In the genomic region with DNA sequence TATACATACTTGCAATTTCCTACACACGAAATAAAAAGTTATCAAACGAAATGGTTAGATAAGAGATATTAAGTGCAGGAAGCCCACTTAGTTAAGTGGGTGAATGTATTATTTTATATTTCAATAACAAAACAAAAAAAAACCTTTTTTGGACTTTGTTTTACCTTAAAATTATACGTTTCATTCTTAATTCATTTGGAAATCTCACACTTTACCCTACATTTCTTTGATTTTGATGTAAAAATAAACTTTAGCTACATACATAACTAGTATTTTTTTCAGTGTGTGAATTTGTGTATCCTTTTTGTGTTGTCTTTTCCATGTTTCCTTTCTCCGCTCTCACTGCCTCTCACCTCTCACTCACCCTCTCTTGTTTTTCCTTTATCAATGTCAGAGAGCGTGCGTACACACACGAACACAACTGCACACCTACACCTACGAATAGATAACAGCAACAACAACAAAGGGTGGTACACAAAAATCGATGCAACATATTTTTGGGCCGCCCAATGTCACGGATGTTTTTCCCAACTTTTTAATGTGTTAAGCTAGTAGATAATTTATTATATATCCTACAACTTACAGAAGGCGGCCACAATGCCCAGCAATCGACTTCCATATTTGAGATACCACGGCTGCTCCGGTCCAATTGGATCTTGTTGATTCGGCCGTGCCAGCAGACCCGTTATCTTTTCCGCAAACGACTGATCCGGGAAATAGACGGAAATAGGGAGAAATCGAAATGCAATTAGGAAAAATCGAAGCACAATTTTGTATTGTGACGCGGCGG, we compare ENCODE assay signal across 1 fruit fly cellular context.
TF ChIP-seq lines count a peak whose summit lies in the region.

No protein-coding gene starts in this region.

TF ChIP-seq in whole organism, embryonic, 481 proteins besides CTCF, POLR2A, EP300 and RAD21 (continued from another document and continues in another):
- 0 out of 2 replicates have a peak, but pooled peaks have one; percentile 25 for TF ChIP-seq CG3847 (GFP tag; IDR thresholded peaks at IDR 0.05; lab: Robert Waterston, UW)
- TF ChIP-seq fd96Cb (tag; optimal IDR thresholded peaks at IDR 0.05; lab: Kevin White, UChicago) = peak; percentile 71
- no peak for TF ChIP-seq B-H2 (GFP tag; optimal IDR thresholded peaks at IDR 0.05; lab: Kevin White, UChicago)
- peak; percentile 36 for TF ChIP-seq nau (GFP tag; optimal IDR thresholded peaks at IDR 0.05; lab: Kevin White, UChicago)
- no peak for TF ChIP-seq Ravus (GFP tag; IDR thresholded peaks at IDR 0.05; lab: Robert Waterston, UW)
- TF ChIP-seq MTF-1 (GFP tag; optimal IDR thresholded peaks at IDR 0.05; lab: Kevin White, UChicago; ENCODE audit: borderline replicate concordance) = no peak
- peak; percentile 89 for TF ChIP-seq Hmr (GFP tag; optimal IDR thresholded peaks at IDR 0.05; lab: Kevin White, UChicago)
- 0 out of 3 replicates have a peak, but pooled peaks have one; percentile 5 for TF ChIP-seq ase (GFP tag; IDR thresholded peaks at IDR 0.05; lab: Robert Waterston, UW)
- TF ChIP-seq gfzf (GFP tag; optimal IDR thresholded peaks at IDR 0.05; lab: Kevin White, UChicago) = no peak
- TF ChIP-seq CG17361 (GFP tag; IDR thresholded peaks at IDR 0.05; lab: Robert Waterston, UW) = peak; percentile 71
- TF ChIP-seq D19A (tag; optimal IDR thresholded peaks at IDR 0.05; lab: Kevin White, UChicago) = peak; percentile 60
- TF ChIP-seq Ets97D (GFP tag; optimal IDR thresholded peaks at IDR 0.05; lab: Kevin White, UChicago) = no peak
- no peak for TF ChIP-seq stwl (tag; optimal IDR thresholded peaks at IDR 0.05; lab: Kevin White, UChicago)
- peak; percentile 94 for TF ChIP-seq onecut (GFP tag; IDR thresholded peaks at IDR 0.05; lab: Robert Waterston, UW)
- peak; percentile 75 for TF ChIP-seq Sox100B (GFP tag; optimal IDR thresholded peaks at IDR 0.05; lab: Kevin White, UChicago)
- TF ChIP-seq trh (GFP tag; optimal IDR thresholded peaks at IDR 0.05; lab: Kevin White, UChicago) = no peak
- peak; percentile 50 for TF ChIP-seq Nf-YB (GFP tag; optimal IDR thresholded peaks at IDR 0.05; lab: Kevin White, UChicago)
- 0 out of 2 replicates have a peak, but pooled peaks have one; percentile 63 for TF ChIP-seq CG32767 (GFP tag; IDR thresholded peaks at IDR 0.05; lab: Robert Waterston, UW)
- TF ChIP-seq CG13624 (GFP tag; optimal IDR thresholded peaks at IDR 0.05; lab: Kevin White, UChicago) = peak; percentile 46
- no peak for TF ChIP-seq Fer2 (tag; optimal IDR thresholded peaks at IDR 0.05; lab: Kevin White, UChicago)
- peak; percentile 84 for TF ChIP-seq CG12391 (tag; optimal IDR thresholded peaks at IDR 0.05; lab: Kevin White, UChicago)
- TF ChIP-seq ab (GFP tag; optimal IDR thresholded peaks at IDR 0.05; lab: Kevin White, UChicago) = no peak
- no peak for TF ChIP-seq ken (GFP tag; IDR thresholded peaks at IDR 0.05; lab: Robert Waterston, UW)
- no peak for TF ChIP-seq Med (GFP tag; lab: Kevin White, UChicago)
- TF ChIP-seq esg (GFP tag; conservative IDR thresholded peaks at IDR 0.05; lab: Robert Waterston, UW) = peak; percentile 68
- TF ChIP-seq TFAM (GFP tag; optimal IDR thresholded peaks at IDR 0.05; lab: Kevin White, UChicago) = peak; percentile 1
- TF ChIP-seq CG9215 (GFP tag; IDR thresholded peaks at IDR 0.05; lab: Robert Waterston, UW) = no peak
- peak; percentile 81 for TF ChIP-seq PHDP (tag; optimal IDR thresholded peaks at IDR 0.05; lab: Kevin White, UChicago)
- no peak for TF ChIP-seq CG15073 (GFP tag; optimal IDR thresholded peaks at IDR 0.05; lab: Kevin White, UChicago)
- no peak for TF ChIP-seq h (optimal IDR thresholded peaks at IDR 0.05; lab: Kevin White, UChicago)
- TF ChIP-seq Antp (GFP tag; optimal IDR thresholded peaks at IDR 0.05; lab: Kevin White, UChicago) = no peak
- TF ChIP-seq B-H1 (GFP tag; IDR thresholded peaks at IDR 0.05; lab: Robert Waterston, UW) = peak; percentile 36; the same call in 1 of the 3 replicates
- no peak for TF ChIP-seq sna (GFP tag; IDR thresholded peaks at IDR 0.05; lab: Robert Waterston, UW; ENCODE audit: partially characterized antibody)
- TF ChIP-seq cato (GFP tag; optimal IDR thresholded peaks at IDR 0.05; lab: Kevin White, UChicago; ENCODE audit: borderline replicate concordance) = peak; percentile 45
- peak; percentile 69 for TF ChIP-seq vvl (GFP tag; IDR thresholded peaks at IDR 0.05; lab: Robert Waterston, UW)
- TF ChIP-seq Blimp-1 (GFP tag; optimal IDR thresholded peaks at IDR 0.05; lab: Kevin White, UChicago) = peak; percentile 76
- peak; percentile 44 for TF ChIP-seq gcm2 (GFP tag; optimal IDR thresholded peaks at IDR 0.05; lab: Kevin White, UChicago)
- peak; percentile 71 for TF ChIP-seq caup (GFP tag; optimal IDR thresholded peaks at IDR 0.05; lab: Kevin White, UChicago; ENCODE audit: severe bottlenecking)
- no peak for TF ChIP-seq CG11085 (GFP tag; IDR thresholded peaks at IDR 0.05; lab: Robert Waterston, UW)
- TF ChIP-seq CG16863 (GFP tag; optimal IDR thresholded peaks at IDR 0.05; lab: Kevin White, UChicago) = peak; percentile 38
- no peak for TF ChIP-seq tap (tag; optimal IDR thresholded peaks at IDR 0.05; lab: Kevin White, UChicago)
- TF ChIP-seq ato (GFP tag; IDR thresholded peaks at IDR 0.05; lab: Robert Waterston, UW; ENCODE audit: partially characterized antibody) = no peak
- TF ChIP-seq mld (GFP tag; IDR thresholded peaks at IDR 0.05; lab: Robert Waterston, UW; ENCODE audit: partially characterized antibody) = no peak
- TF ChIP-seq CG6654 (GFP tag; optimal IDR thresholded peaks at IDR 0.05; lab: Kevin White, UChicago) = peak; percentile 23
- TF ChIP-seq CG2875 (GFP tag; optimal IDR thresholded peaks at IDR 0.05; lab: Kevin White, UChicago) = peak; percentile 63
- peak; percentile 17 for TF ChIP-seq CG10431 (GFP tag; optimal IDR thresholded peaks at IDR 0.05; lab: Kevin White, UChicago)
- TF ChIP-seq Atf6 (GFP tag; IDR thresholded peaks at IDR 0.05; lab: Robert Waterston, UW) = peak; percentile 48; the same call in 1 of the 2 replicates
- TF ChIP-seq CG12659 (GFP tag; optimal IDR thresholded peaks at IDR 0.05; lab: Kevin White, UChicago) = peak; percentile 54
- TF ChIP-seq CG7839 (tag; optimal IDR thresholded peaks at IDR 0.05; lab: Kevin White, UChicago) = peak; percentile 84
- TF ChIP-seq ttk (GFP tag; IDR thresholded peaks at IDR 0.05; lab: Robert Waterston, UW) = no peak; the same call in 1 of the 2 replicates
- no peak for TF ChIP-seq kni (GFP tag; optimal IDR thresholded peaks at IDR 0.05; lab: Kevin White, UChicago)
- TF ChIP-seq CG18262 (tag; optimal IDR thresholded peaks at IDR 0.05; lab: Kevin White, UChicago) = peak; percentile 73
- TF ChIP-seq bcd (GFP tag; optimal IDR thresholded peaks at IDR 0.05; lab: Kevin White, UChicago) = peak; percentile 73
- TF ChIP-seq dati (GFP tag; IDR thresholded peaks at IDR 0.05; lab: Robert Waterston, UW) = no peak
- TF ChIP-seq CG3726 (GFP tag; IDR thresholded peaks at IDR 0.05; lab: Robert Waterston, UW) = no peak
- TF ChIP-seq dimm (GFP tag; IDR thresholded peaks at IDR 0.05; lab: Robert Waterston, UW) = no peak
- TF ChIP-seq sima (GFP tag; optimal IDR thresholded peaks at IDR 0.05; lab: Kevin White, UChicago) = no peak
- TF ChIP-seq gsb-n (tag; optimal IDR thresholded peaks at IDR 0.05; lab: Kevin White, UChicago) = peak; percentile 74
- TF ChIP-seq bsh (GFP tag; optimal IDR thresholded peaks at IDR 0.05; lab: Kevin White, UChicago) = peak; percentile 77 to 78
- TF ChIP-seq da (GFP tag; optimal IDR thresholded peaks at IDR 0.05; lab: Kevin White, UChicago) = peak; percentile 25
- peak; percentile 32 for TF ChIP-seq pho (GFP tag; optimal IDR thresholded peaks at IDR 0.05; lab: Kevin White, UChicago)
- TF ChIP-seq al (GFP tag; IDR thresholded peaks at IDR 0.05; lab: Robert Waterston, UW) = peak; percentile 42; the same call in 1 of the 2 replicates
- TF ChIP-seq repo (GFP tag; optimal IDR thresholded peaks at IDR 0.05; lab: Kevin White, UChicago) = no peak
- peak; percentile 47 for TF ChIP-seq YL-1 (GFP tag; optimal IDR thresholded peaks at IDR 0.05; lab: Kevin White, UChicago)
- TF ChIP-seq gcm (GFP tag; optimal IDR thresholded peaks at IDR 0.05; lab: Kevin White, UChicago) = peak; percentile 76
- TF ChIP-seq CG17328 (GFP tag; IDR thresholded peaks at IDR 0.05; lab: Robert Waterston, UW) = peak; percentile 54
- TF ChIP-seq bowl (GFP tag; IDR thresholded peaks at IDR 0.05; lab: Robert Waterston, UW) = no peak
- TF ChIP-seq sens-2 (GFP tag; IDR thresholded peaks at IDR 0.05; lab: Robert Waterston, UW) = no peak
- no peak for TF ChIP-seq bigmax (GFP tag; optimal IDR thresholded peaks at IDR 0.05; lab: Kevin White, UChicago)
- no peak for TF ChIP-seq ap (GFP tag; IDR thresholded peaks at IDR 0.05; lab: Robert Waterston, UW)
- TF ChIP-seq CG6683 (GFP tag; optimal IDR thresholded peaks at IDR 0.05; lab: Kevin White, UChicago) = peak; percentile 70
- TF ChIP-seq CG7271 (tag; optimal IDR thresholded peaks at IDR 0.05; lab: Kevin White, UChicago) = no peak
- TF ChIP-seq CG6765 (GFP tag; optimal IDR thresholded peaks at IDR 0.05; lab: Kevin White, UChicago) = peak; percentile 59
- TF ChIP-seq knrl (GFP tag; IDR thresholded peaks at IDR 0.05; lab: Robert Waterston, UW; ENCODE audit: partially characterized antibody) = no peak
- peak; percentile 17 for TF ChIP-seq CG2116 (GFP tag; optimal IDR thresholded peaks at IDR 0.05; lab: Kevin White, UChicago)
- no peak for TF ChIP-seq CG7745 (tag; optimal IDR thresholded peaks at IDR 0.05; lab: Kevin White, UChicago)
- no peak for TF ChIP-seq NK7.1 (GFP tag; optimal IDR thresholded peaks at IDR 0.05; lab: Kevin White, UChicago)
- no peak for TF ChIP-seq hkb (optimal IDR thresholded peaks at IDR 0.05; lab: Kevin White, UChicago)
- peak; percentile 73 for TF ChIP-seq hkb (GFP tag; IDR thresholded peaks at IDR 0.05; lab: Robert Waterston, UW)
- TF ChIP-seq CG2120 (GFP tag; optimal IDR thresholded peaks at IDR 0.05; lab: Kevin White, UChicago) = peak; percentile 88
- peak; percentile 24 for TF ChIP-seq CG14965 (GFP tag; optimal IDR thresholded peaks at IDR 0.05; lab: Kevin White, UChicago; ENCODE audit: borderline replicate concordance)
- no peak for TF ChIP-seq Ets65A (GFP tag; lab: Kevin White, UChicago)
- TF ChIP-seq CG9727 (GFP tag; optimal IDR thresholded peaks at IDR 0.05; lab: Kevin White, UChicago) = peak; percentile 81
- TF ChIP-seq Dad (GFP tag; optimal IDR thresholded peaks at IDR 0.05; lab: Kevin White, UChicago) = no peak
- TF ChIP-seq cad (GFP tag; optimal IDR thresholded peaks at IDR 0.05; lab: Kevin White, UChicago) = no peak
- no peak for TF ChIP-seq Dll (GFP tag; IDR thresholded peaks at IDR 0.05; lab: Robert Waterston, UW; ENCODE audit: partially characterized antibody)
- TF ChIP-seq CG8478 (optimal IDR thresholded peaks at IDR 0.05; lab: Kevin White, UChicago) = no peak
- no peak; the same call in 1 of the 2 replicates for TF ChIP-seq CG9932 (GFP tag; IDR thresholded peaks at IDR 0.05; lab: Robert Waterston, UW)
- TF ChIP-seq pita (GFP tag; optimal IDR thresholded peaks at IDR 0.05; lab: Kevin White, UChicago) = no peak
- no peak for TF ChIP-seq her (GFP tag; optimal IDR thresholded peaks at IDR 0.05; lab: Kevin White, UChicago)
- no peak for TF ChIP-seq Gsc (GFP tag; IDR thresholded peaks at IDR 0.05; lab: Robert Waterston, UW)
- 0 out of 2 replicates have a peak, but pooled peaks have one; percentile 16 for TF ChIP-seq danr (GFP tag; IDR thresholded peaks at IDR 0.05; lab: Robert Waterston, UW)
- no peak for TF ChIP-seq CG4854 (GFP tag; optimal IDR thresholded peaks at IDR 0.05; lab: Kevin White, UChicago)
- TF ChIP-seq Hr78 (GFP tag; optimal IDR thresholded peaks at IDR 0.05; lab: Kevin White, UChicago) = no peak
- no peak for TF ChIP-seq CG7963 (GFP tag; IDR thresholded peaks at IDR 0.05; lab: Robert Waterston, UW; ENCODE audit: partially characterized antibody)
- no peak for TF ChIP-seq CG31365 (tag; optimal IDR thresholded peaks at IDR 0.05; lab: Kevin White, UChicago)
- peak; percentile 16 for TF ChIP-seq jing (GFP tag; optimal IDR thresholded peaks at IDR 0.05; lab: Kevin White, UChicago)
- no peak for TF ChIP-seq aop (GFP tag; IDR thresholded peaks at IDR 0.05; lab: Robert Waterston, UW)
- peak in 1 of 2 experiments; percentile 11 for TF ChIP-seq crp (GFP tag; optimal IDR thresholded peaks at IDR 0.05; lab: Kevin White, UChicago)
- no peak for TF ChIP-seq gce (GFP tag; IDR thresholded peaks at IDR 0.05; lab: Robert Waterston, UW)
- no peak for TF ChIP-seq CG12769 (tag; optimal IDR thresholded peaks at IDR 0.05; lab: Kevin White, UChicago)
- no peak for TF ChIP-seq CG4404 (GFP tag; IDR thresholded peaks at IDR 0.05; lab: Robert Waterston, UW)
- no peak for TF ChIP-seq Max (GFP tag; optimal IDR thresholded peaks at IDR 0.05; lab: Kevin White, UChicago)
- peak; percentile 72 for TF ChIP-seq Hr3 (GFP tag; optimal IDR thresholded peaks at IDR 0.05; lab: Kevin White, UChicago)
- TF ChIP-seq sisA (GFP tag; IDR thresholded peaks at IDR 0.05; lab: Robert Waterston, UW) = no peak
- TF ChIP-seq CG8924 (tag; optimal IDR thresholded peaks at IDR 0.05; lab: Kevin White, UChicago) = peak; percentile 65
- no peak for TF ChIP-seq mirr (GFP tag; optimal IDR thresholded peaks at IDR 0.05; lab: Kevin White, UChicago)
- TF ChIP-seq CG2678 (tag; optimal IDR thresholded peaks at IDR 0.05; lab: Kevin White, UChicago) = peak; percentile 89
- no peak for TF ChIP-seq Lim3 (GFP tag; IDR thresholded peaks at IDR 0.05; lab: Robert Waterston, UW)
- peak; percentile 74 for TF ChIP-seq CG10267 (tag; optimal IDR thresholded peaks at IDR 0.05; lab: Kevin White, UChicago)
- peak; percentile 58 for TF ChIP-seq CrebB (tag; optimal IDR thresholded peaks at IDR 0.05; lab: Kevin White, UChicago)
- TF ChIP-seq CG11247 (GFP tag; IDR thresholded peaks at IDR 0.05; lab: Robert Waterston, UW) = no peak
- TF ChIP-seq Atf-2 (GFP tag; optimal IDR thresholded peaks at IDR 0.05; lab: Kevin White, UChicago) = peak; percentile 42
- TF ChIP-seq Gug (GFP tag; IDR thresholded peaks at IDR 0.05; lab: Robert Waterston, UW) = no peak
- peak; percentile 46 for TF ChIP-seq CG34376 (GFP tag; optimal IDR thresholded peaks at IDR 0.05; lab: Kevin White, UChicago)
- TF ChIP-seq usp (GFP tag; optimal IDR thresholded peaks at IDR 0.05; lab: Kevin White, UChicago) = no peak
- TF ChIP-seq CG12071 (GFP tag; optimal IDR thresholded peaks at IDR 0.05; lab: Kevin White, UChicago) = no peak
- peak; percentile 36; the same call in 1 of the 2 replicates for TF ChIP-seq CG31224 (GFP tag; IDR thresholded peaks at IDR 0.05; lab: Robert Waterston, UW)
- TF ChIP-seq CG11695 (GFP tag; IDR thresholded peaks at IDR 0.05; lab: Robert Waterston, UW) = peak; percentile 80
- TF ChIP-seq tio (GFP tag; optimal IDR thresholded peaks at IDR 0.05; lab: Kevin White, UChicago) = peak; percentile 80
- peak; percentile 87 for TF ChIP-seq lab (GFP tag; optimal IDR thresholded peaks at IDR 0.05; lab: Kevin White, UChicago)
- no peak for TF ChIP-seq inv (GFP tag; IDR thresholded peaks at IDR 0.05; lab: Robert Waterston, UW; ENCODE audit: partially characterized antibody)
- peak; percentile 86 for TF ChIP-seq CG18599 (GFP tag; optimal IDR thresholded peaks at IDR 0.05; lab: Kevin White, UChicago)
